Fruit fly (Drosophila melanogaster): ENCODE measurements around the gene cmpy.

The cmpy gene

dm6 chr3L:20711397-20711796, 7.6 kb downstream of the cmpy start (continued):
- TF ChIP-seq Jarid2 (GFP tag; optimal IDR thresholded peaks at IDR 0.05) = peak; percentile 75
- TF ChIP-seq ato (GFP tag; IDR thresholded peaks at IDR 0.05; ENCODE audit: partially characterized antibody) = no peak
- no peak for TF ChIP-seq aop (GFP tag; IDR thresholded peaks at IDR 0.05)
- peak; percentile 24 for TF ChIP-seq fu2 (GFP tag; optimal IDR thresholded peaks at IDR 0.05)
- TF ChIP-seq Myb (GFP tag; optimal IDR thresholded peaks at IDR 0.05) = peak; percentile 20
- TF ChIP-seq Chrac-16 (GFP tag; optimal IDR thresholded peaks at IDR 0.05) = peak; percentile 55
- no peak for TF ChIP-seq D19A (tag; optimal IDR thresholded peaks at IDR 0.05)
- TF ChIP-seq CG30020 (tag; optimal IDR thresholded peaks at IDR 0.05) = no peak
- TF ChIP-seq pb (GFP tag; optimal IDR thresholded peaks at IDR 0.05) = no peak
- TF ChIP-seq Hmr (GFP tag; optimal IDR thresholded peaks at IDR 0.05) = peak; percentile 74
- peak; percentile 34 for TF ChIP-seq CG1529 (GFP tag; optimal IDR thresholded peaks at IDR 0.05)
- peak; percentile 14 for TF ChIP-seq tx (GFP tag; optimal IDR thresholded peaks at IDR 0.05)
- TF ChIP-seq E2f1 (GFP tag; IDR thresholded peaks at IDR 0.05) = peak; percentile 57; the same call in 1 of the 2 replicates
- TF ChIP-seq Sox100B (GFP tag; optimal IDR thresholded peaks at IDR 0.05) = no peak
- peak; percentile 28; the same call in 1 of the 3 replicates for TF ChIP-seq CG14050 (GFP tag; IDR thresholded peaks at IDR 0.05)
- TF ChIP-seq cg (GFP tag; optimal IDR thresholded peaks at IDR 0.05) = no peak
- peak; percentile 44 for TF ChIP-seq Fer3 (tag; optimal IDR thresholded peaks at IDR 0.05)
- peak; percentile 55 for TF ChIP-seq CG17568 (GFP tag; optimal IDR thresholded peaks at IDR 0.05)
- TF ChIP-seq fd64A (GFP tag; optimal IDR thresholded peaks at IDR 0.05) = no peak
- peak; percentile 96 for TF ChIP-seq CTCF (GFP tag; optimal IDR thresholded peaks at IDR 0.05)
- no peak for TF ChIP-seq oc (tag; optimal IDR thresholded peaks at IDR 0.05)
- no peak for TF ChIP-seq seq (GFP tag; IDR thresholded peaks at IDR 0.05)
- TF ChIP-seq D19B (GFP tag; optimal IDR thresholded peaks at IDR 0.05) = peak; percentile 1
- no peak for TF ChIP-seq CG15479 (GFP tag; optimal IDR thresholded peaks at IDR 0.05)
- TF ChIP-seq bigmax (GFP tag; optimal IDR thresholded peaks at IDR 0.05) = no peak
- no peak for TF ChIP-seq CG11093 (GFP tag; IDR thresholded peaks at IDR 0.05)
- no peak; the same call in 1 of the 2 replicates for TF ChIP-seq sisA (GFP tag; IDR thresholded peaks at IDR 0.05)
- TF ChIP-seq H15 (GFP tag; IDR thresholded peaks at IDR 0.05) = no peak; the same call in 2 of the 3 replicates
- no peak for TF ChIP-seq CG7271 (tag; optimal IDR thresholded peaks at IDR 0.05)
- no peak for TF ChIP-seq zfh2 (GFP tag; optimal IDR thresholded peaks at IDR 0.05)
- peak; percentile 62 to 99 for TF ChIP-seq Pdp1 (GFP tag; optimal IDR thresholded peaks at IDR 0.05)
- TF ChIP-seq Elba2 (GFP tag; optimal IDR thresholded peaks at IDR 0.05) = no peak
- peak; percentile 11 for TF ChIP-seq CG4617 (GFP tag; optimal IDR thresholded peaks at IDR 0.05; ENCODE audit: borderline replicate concordance)
- TF ChIP-seq pzg (GFP tag; optimal IDR thresholded peaks at IDR 0.05) = no peak
- peak; percentile 35 for TF ChIP-seq CG6654 (GFP tag; optimal IDR thresholded peaks at IDR 0.05)
- peak; percentile 63 for TF ChIP-seq Mes4 (GFP tag; optimal IDR thresholded peaks at IDR 0.05)
- no peak for TF ChIP-seq jigr1 (GFP tag; IDR thresholded peaks at IDR 0.05)
- TF ChIP-seq CoRest (tag; optimal IDR thresholded peaks at IDR 0.05) = peak; percentile 61
- TF ChIP-seq CG3847 (GFP tag; IDR thresholded peaks at IDR 0.05) = no peak; the same call in 1 of the 2 replicates
- TF ChIP-seq dm (GFP tag; optimal IDR thresholded peaks at IDR 0.05) = peak; percentile 44
- TF ChIP-seq odd (GFP tag; optimal IDR thresholded peaks at IDR 0.05) = peak; percentile 43
- peak; percentile 95 for TF ChIP-seq Med (GFP tag)
- no peak for TF ChIP-seq Ravus (GFP tag; IDR thresholded peaks at IDR 0.05)
- peak; percentile 41 for TF ChIP-seq CG8924 (tag; optimal IDR thresholded peaks at IDR 0.05)
- no peak for TF ChIP-seq CG8281 (tag; optimal IDR thresholded peaks at IDR 0.05)
- peak; percentile 67 for TF ChIP-seq CG15601 (tag; optimal IDR thresholded peaks at IDR 0.05)

Measured in whole organism, embryonic.